Fruit fly (Drosophila melanogaster): ENCODE measurements around the gene CG32988.

Gene CG32988

dm6 chr2L:8834806-8835483, 29.7 kb upstream of the CG32988 start (continued):
- TF ChIP-seq stc (GFP tag; IDR thresholded peaks at IDR 0.05): peak; percentile 34; the same call in 1 of the 2 replicates
- peak; percentile 59 for TF ChIP-seq CG10267 (tag; optimal IDR thresholded peaks at IDR 0.05)
- TF ChIP-seq Usf (GFP tag; optimal IDR thresholded peaks at IDR 0.05): no peak
- TF ChIP-seq otp (GFP tag; IDR thresholded peaks at IDR 0.05): peak; percentile 93
- TF ChIP-seq trem (tag; optimal IDR thresholded peaks at IDR 0.05): peak; percentile 29
- TF ChIP-seq CG17328 (GFP tag; IDR thresholded peaks at IDR 0.05): peak; percentile 89
- peak; percentile 86 for TF ChIP-seq CG5953 (GFP tag; IDR thresholded peaks at IDR 0.05)
- no peak for TF ChIP-seq CG6175 (GFP tag; IDR thresholded peaks at IDR 0.05)
- no peak for TF ChIP-seq br (optimal IDR thresholded peaks at IDR 0.05)
- TF ChIP-seq abd-A (tag; optimal IDR thresholded peaks at IDR 0.05): no peak
- TF ChIP-seq zfh2 (GFP tag; optimal IDR thresholded peaks at IDR 0.05): no peak
- TF ChIP-seq CG4282 (GFP tag; optimal IDR thresholded peaks at IDR 0.05): no peak
- 0 out of 3 replicates have a peak, but pooled peaks have one; percentile 38 for TF ChIP-seq H15 (GFP tag; IDR thresholded peaks at IDR 0.05)
- TF ChIP-seq CG7556 (GFP tag; optimal IDR thresholded peaks at IDR 0.05): peak; percentile 37
- no peak for TF ChIP-seq CG15073 (GFP tag; optimal IDR thresholded peaks at IDR 0.05)
- TF ChIP-seq YL-1 (GFP tag; optimal IDR thresholded peaks at IDR 0.05): no peak
- TF ChIP-seq Hand (GFP tag; optimal IDR thresholded peaks at IDR 0.05): no peak
- no peak for TF ChIP-seq NC2α (GFP tag; optimal IDR thresholded peaks at IDR 0.05)
- peak; percentile 56 for TF ChIP-seq CoRest (tag; optimal IDR thresholded peaks at IDR 0.05)
- no peak for TF ChIP-seq twi (tag; optimal IDR thresholded peaks at IDR 0.05)
- TF ChIP-seq cato (GFP tag; optimal IDR thresholded peaks at IDR 0.05; ENCODE audit: borderline replicate concordance): no peak
- TF ChIP-seq Ets97D (GFP tag; optimal IDR thresholded peaks at IDR 0.05): peak; percentile 29
- TF ChIP-seq eyg (GFP tag; optimal IDR thresholded peaks at IDR 0.05): no peak
- peak; percentile 59 for TF ChIP-seq CG1529 (GFP tag; optimal IDR thresholded peaks at IDR 0.05)
- TF ChIP-seq E2f1 (GFP tag; IDR thresholded peaks at IDR 0.05): peak; percentile 36
- peak; percentile 25 for TF ChIP-seq Chrac-16 (GFP tag; optimal IDR thresholded peaks at IDR 0.05)
- no peak for TF ChIP-seq exex (tag; optimal IDR thresholded peaks at IDR 0.05)
- peak; percentile 58 for TF ChIP-seq Hr3 (GFP tag; optimal IDR thresholded peaks at IDR 0.05)
- TF ChIP-seq CG12236 (GFP tag; optimal IDR thresholded peaks at IDR 0.05): no peak
- no peak for TF ChIP-seq Hr39 (optimal IDR thresholded peaks at IDR 0.05)
- TF ChIP-seq Nf-YB (GFP tag; optimal IDR thresholded peaks at IDR 0.05): peak; percentile 22
- TF ChIP-seq CG4617 (GFP tag; optimal IDR thresholded peaks at IDR 0.05; ENCODE audit: borderline replicate concordance): no peak
- TF ChIP-seq ham (GFP tag; IDR thresholded peaks at IDR 0.05): no peak
- TF ChIP-seq CG43689 (GFP tag; IDR thresholded peaks at IDR 0.05): peak; percentile 55; the same call in 1 of the 2 replicates
- TF ChIP-seq CG10209 (GFP tag; optimal IDR thresholded peaks at IDR 0.05): peak; percentile 46
- no peak for TF ChIP-seq CG7745 (tag; optimal IDR thresholded peaks at IDR 0.05)
- no peak for TF ChIP-seq Xbp1 (GFP tag; optimal IDR thresholded peaks at IDR 0.05)
- peak; percentile 53 for TF ChIP-seq CG11504 (tag; optimal IDR thresholded peaks at IDR 0.05)
- TF ChIP-seq CG2202 (tag; optimal IDR thresholded peaks at IDR 0.05): peak; percentile 2
- TF ChIP-seq croc (GFP tag; conservative IDR thresholded peaks at IDR 0.05): peak; percentile 58
- TF ChIP-seq row (GFP tag; IDR thresholded peaks at IDR 0.05): peak; percentile 80
- peak; percentile 31; the same call in 2 of the 3 replicates for TF ChIP-seq CG17361 (GFP tag; IDR thresholded peaks at IDR 0.05)
- no peak for TF ChIP-seq ash1 (GFP tag; optimal IDR thresholded peaks at IDR 0.05)
- TF ChIP-seq Hmx (GFP tag; optimal IDR thresholded peaks at IDR 0.05): no peak
- TF ChIP-seq dm (GFP tag; optimal IDR thresholded peaks at IDR 0.05): no peak
- TF ChIP-seq CG3281 (GFP tag; optimal IDR thresholded peaks at IDR 0.05): no peak
- TF ChIP-seq CG12391 (tag; optimal IDR thresholded peaks at IDR 0.05): peak; percentile 58
- TF ChIP-seq Pdp1 (GFP tag; optimal IDR thresholded peaks at IDR 0.05): peak in 1 of 2 experiments; percentile 63
- TF ChIP-seq CkIIα-i1 (GFP tag; IDR thresholded peaks at IDR 0.05): no peak
- peak; percentile 86 for TF ChIP-seq CG9727 (GFP tag; optimal IDR thresholded peaks at IDR 0.05)
- no peak for TF ChIP-seq CG1233 (GFP tag; optimal IDR thresholded peaks at IDR 0.05)
